Worm (Caenorhabditis elegans) whole organism, L1 larva: ENCODE data around the gene his-48.

ENCODE experiments used
- C16A3.4 ChIP-seq: fragments of 150-350 bp; optimal IDR thresholded peaks from 2 replicates; lab custom pipeline; 2014; ENCODE audit warnings: missing biosample characterization, missing genetic modification characterization
- aly-2 ChIP-seq: fragments of 150-350 bp; optimal IDR thresholded peaks from 2 replicates; lab custom pipeline; 2014; ENCODE audit warnings: missing biosample characterization, missing genetic modification characterization
- blmp-1 ChIP-seq: fragments of 150-350 bp; optimal IDR thresholded peaks from 2 replicates; lab custom pipeline; 2014; ENCODE audit warnings: missing biosample characterization, missing genetic modification characterization
- ceh-63 ChIP-seq: fragments of 200-800 bp; sonication (Bioruptor generic); optimal IDR thresholded peaks from 2 replicates; lab custom pipeline; 2018; ENCODE audit warnings: mild to moderate bottlenecking, missing genetic modification characterization, missing compliant biosample characterization
- ceh-88 ChIP-seq: fragments of 200-800 bp; sonication (Bioruptor generic); IDR thresholded peaks from 2 replicates; pipeline ENCODE4 v1.3.6; 2022; ENCODE audit warnings: missing genetic modification characterization, missing compliant biosample characterization
- dsc-1 ChIP-seq: sonication (generic microtip); optimal IDR thresholded peaks from 2 replicates; lab custom pipeline; 2016; ENCODE audit warnings: mild to moderate bottlenecking, missing genetic modification characterization, missing compliant biosample characterization
- efl-1 ChIP-seq, 4 experiments: fragments of 150-350 bp; optimal IDR thresholded peaks in 3 of 4; peaks in 1 of 4; 1 replicate in 1 of 4; 2 replicates in 3 of 4; lab custom pipeline; 2014; ENCODE audit warnings: missing biosample characterization in 2 of 4, missing genetic modification characterization in 2 of 4, missing genetic modification reagents in 2 of 4
- egl-13 ChIP-seq: sonication (generic microtip); optimal IDR thresholded peaks from 2 replicates; lab custom pipeline; 2016; ENCODE audit warnings: missing genotype, missing genetic modification reagents, missing genetic modification characterization, missing compliant biosample characterization
- egl-27 ChIP-seq, 2 experiments: fragments of 150-350 bp in 1 of 2; sonication (generic microtip); optimal IDR thresholded peaks; 3 replicates each; lab custom pipeline; 2017 to 2018; ENCODE audit warnings: missing biosample characterization in 2 of 2, missing genetic modification characterization in 2 of 2, missing genetic modification reagents in 2 of 2
- elt-2 ChIP-seq: sonication (generic microtip); optimal IDR thresholded peaks from 2 replicates; lab custom pipeline; 2016; ENCODE audit warnings: missing genetic modification characterization, mild to moderate bottlenecking, inconsistent platforms, missing compliant biosample characterization, missing genetic modification reagents
- elt-3 ChIP-seq, 6 experiments: fragments of 150-350 bp in 1 of 6; sonication (generic microtip); optimal IDR thresholded peaks; 2 replicates each; lab custom pipeline; 2017 to 2018; ENCODE audit warnings: missing biosample characterization in 6 of 6, missing genetic modification characterization in 6 of 6, inconsistent platforms in 1 of 6
- fkh-8 ChIP-seq: sonication (generic microtip); optimal IDR thresholded peaks from 2 replicates; lab custom pipeline; 2016; ENCODE audit warnings: mild to moderate bottlenecking, missing genetic modification characterization, missing compliant biosample characterization
- hlh-17 ChIP-seq: fragments of 200-800 bp; sonication (Bioruptor generic); optimal IDR thresholded peaks from 2 replicates; lab custom pipeline; 2018; ENCODE audit warnings: missing genetic modification characterization, mild to moderate bottlenecking, missing compliant biosample characterization, moderate library complexity, borderline replicate concordance
- hlh-4 ChIP-seq: sonication (generic microtip); optimal IDR thresholded peaks from 2 replicates; lab custom pipeline; 2016; ENCODE audit warnings: mild to moderate bottlenecking, missing genetic modification characterization, missing compliant biosample characterization
- hpl-2 ChIP-seq: fragments of 150-350 bp; optimal IDR thresholded peaks from 2 replicates; lab custom pipeline; 2014; ENCODE audit warnings: missing biosample characterization, missing genetic modification reagents, missing genetic modification characterization
- lin-14 ChIP-seq: fragments of 200-800 bp; sonication (Bioruptor generic); optimal IDR thresholded peaks from 2 replicates; lab custom pipeline; 2018; ENCODE audit warnings: mild to moderate bottlenecking, missing genetic modification characterization, moderate library complexity, missing compliant biosample characterization
- lin-15B ChIP-seq: fragments of 150-350 bp; sonication (generic microtip); optimal IDR thresholded peaks from 3 replicates; lab custom pipeline; 2014; ENCODE audit warnings: missing biosample characterization, missing genetic modification characterization
- lsy-2 ChIP-seq, 2 experiments: fragments of 150-350 bp; optimal IDR thresholded peaks; 2 replicates each; lab custom pipeline; 2014; ENCODE audit warnings: missing biosample characterization in 2 of 2, missing genetic modification characterization in 2 of 2
- mef-2 ChIP-seq: fragments of 150-350 bp; optimal IDR thresholded peaks from 2 replicates; lab custom pipeline; 2014; ENCODE audit warnings: missing biosample characterization, missing genetic modification characterization
- mep-1 ChIP-seq: fragments of 150-350 bp; optimal IDR thresholded peaks from 2 replicates; lab custom pipeline; 2014; ENCODE audit warnings: missing biosample characterization, missing genetic modification characterization
- nhr-19 ChIP-seq: fragments of 200-800 bp; sonication (Bioruptor generic); conservative IDR thresholded peaks from 2 replicates; pipeline ENCODE4 v1.3.6; 2022; ENCODE audit warnings: missing genetic modification characterization, missing compliant biosample characterization
- nhr-20 ChIP-seq: sonication (generic microtip); optimal IDR thresholded peaks from 2 replicates; lab custom pipeline; 2016; ENCODE audit warnings: mild to moderate bottlenecking, missing genetic modification characterization, missing compliant biosample characterization
- nhr-47 ChIP-seq: sonication (generic microtip); optimal IDR thresholded peaks from 2 replicates; lab custom pipeline; 2016; ENCODE audit warnings: mild to moderate bottlenecking, missing genetic modification characterization, moderate library complexity, missing compliant biosample characterization
- nhr-76 ChIP-seq: sonication (generic microtip); optimal IDR thresholded peaks from 2 replicates; lab custom pipeline; 2017; ENCODE audit warnings: missing biosample characterization, missing genetic modification characterization
- nhr-77 ChIP-seq: fragments of 150-350 bp; optimal IDR thresholded peaks from 2 replicates; lab custom pipeline; 2014; ENCODE audit warnings: missing biosample characterization, missing genetic modification characterization
- nhr-84 ChIP-seq: sonication (generic microtip); optimal IDR thresholded peaks from 2 replicates; lab custom pipeline; 2017; ENCODE audit warnings: missing biosample characterization, missing genetic modification characterization
- nhr-85 ChIP-seq: sonication (generic microtip); peaks from one replicate; lab custom pipeline; 2016; ENCODE audit warnings: missing genetic modification characterization, inconsistent platforms, missing compliant biosample characterization
- nhr-90 ChIP-seq: sonication (generic microtip); optimal IDR thresholded peaks from 2 replicates; lab custom pipeline; 2016; ENCODE audit warnings: mild to moderate bottlenecking, missing genetic modification characterization, missing compliant biosample characterization; ENCODE audit not compliant: poor library complexity
- pag-3 ChIP-seq: sonication (generic microtip); optimal IDR thresholded peaks from 2 replicates; lab custom pipeline; 2017; ENCODE audit warnings: missing genetic modification characterization, mild to moderate bottlenecking, missing compliant biosample characterization, antibody characterized with exemption, borderline replicate concordance; ENCODE audit not compliant: insufficient read depth
- pax-3 ChIP-seq: fragments of 200-800 bp; sonication (Bioruptor generic); optimal IDR thresholded peaks from 2 replicates; lab custom pipeline; 2018; ENCODE audit warnings: mild to moderate bottlenecking, missing genetic modification characterization, moderate library complexity, missing compliant biosample characterization
- rnt-1 ChIP-seq: sonication (generic microtip); optimal IDR thresholded peaks from 2 replicates; lab custom pipeline; 2016; ENCODE audit warnings: mild to moderate bottlenecking, missing genetic modification characterization, moderate library complexity, missing compliant biosample characterization
- skn-1 ChIP-seq: fragments of 150-350 bp; optimal IDR thresholded peaks from 2 replicates; lab custom pipeline; 2014; ENCODE audit warnings: missing biosample characterization, missing genetic modification characterization
- snu-23 ChIP-seq: sonication (generic microtip); optimal IDR thresholded peaks from 2 replicates; lab custom pipeline; 2016; ENCODE audit warnings: missing genetic modification characterization, missing compliant biosample characterization
- sox-4 ChIP-seq: sonication (generic microtip); optimal IDR thresholded peaks from 2 replicates; lab custom pipeline; 2016; ENCODE audit warnings: missing genetic modification characterization, missing compliant biosample characterization
- tbx-2 ChIP-seq: sonication (generic microtip); optimal IDR thresholded peaks from 2 replicates; lab custom pipeline; 2016; ENCODE audit warnings: missing genetic modification characterization, missing compliant biosample characterization
- unc-130 ChIP-seq: fragments of 150-350 bp; optimal IDR thresholded peaks from 2 replicates; lab custom pipeline; 2017; ENCODE audit warnings: missing biosample characterization, missing genetic modification characterization, inconsistent platforms
- unc-62 ChIP-seq: fragments of 150-350 bp; optimal IDR thresholded peaks from 2 replicates; lab custom pipeline; 2014; ENCODE audit warnings: missing biosample characterization, missing genetic modification reagents, missing genetic modification characterization
- unc-86 ChIP-seq: sonication (generic microtip); optimal IDR thresholded peaks from 2 replicates; lab custom pipeline; 2016; ENCODE audit warnings: missing genetic modification characterization, missing compliant biosample characterization
- ztf-11 ChIP-seq, 2 experiments: sonication (generic microtip); optimal IDR thresholded peaks; 2 replicates each; lab custom pipeline; 2016 to 2017; ENCODE audit warnings: missing genetic modification characterization in 2 of 2, missing biosample characterization in 1 of 2, missing compliant biosample characterization in 1 of 2

his-48 gene

ce11 chrIV:11314885-11315284 lies 9.7 kb upstream of the his-48 start, which contains the start of the genes B0035.3, B0035.22 and pfd-4 (continued):
- TF ChIP-seq lin-15B (tag; lab: Kevin White, UChicago): peak; percentile 77
- TF ChIP-seq nhr-90 (tag; lab: Kevin White, UChicago): peak; percentile 86
- peak; percentile 70 to 79 for TF ChIP-seq lsy-2 (tag; optimal IDR thresholded peaks at IDR 0.05; lab: Kevin White, UChicago)
- peak; percentile 76 for TF ChIP-seq snu-23
- TF ChIP-seq fkh-8 (tag; lab: Kevin White, UChicago): peak; percentile 39
- TF ChIP-seq sox-4: peak; percentile 67
- TF ChIP-seq unc-86 (tag; lab: Kevin White, UChicago): peak; percentile 49
- TF ChIP-seq nhr-20 (tag; lab: Kevin White, UChicago): peak; percentile 70
- TF ChIP-seq C16A3.4 (tag; lab: Kevin White, UChicago): peak; percentile 33
- peak; percentile 82 for TF ChIP-seq nhr-47
- TF ChIP-seq tbx-2 (tag; lab: Kevin White, UChicago): peak; percentile 82
- no peak for TF ChIP-seq elt-2 (tag; lab: Kevin White, UChicago)
- peak; percentile 39 for TF ChIP-seq blmp-1 (tag; lab: Kevin White, UChicago)
- TF ChIP-seq hlh-17 (GFP tag; lab: Kevin White, UChicago): no peak
- peak; percentile 33 for TF ChIP-seq aly-2 (tag; lab: Kevin White, UChicago)
- no peak for TF ChIP-seq pag-3
- TF ChIP-seq ztf-11 (tag; optimal IDR thresholded peaks at IDR 0.05; lab: Kevin White, UChicago): peak in 1 of 2 experiments; percentile 83
- TF ChIP-seq unc-130 (tag; lab: Kevin White, UChicago): peak; percentile 45
- no peak for TF ChIP-seq unc-62 (GFP tag; lab: Kevin White, UChicago)
- TF ChIP-seq dsc-1 (tag; lab: Kevin White, UChicago): peak; percentile 80

- no peak for TF ChIP-seq unc-86 (tag; lab: Kevin White, UChicago)
- no peak for TF ChIP-seq fkh-8 (tag; lab: Kevin White, UChicago)
- peak in 1 of 2 experiments; percentile 26 for TF ChIP-seq ztf-11 (tag; optimal IDR thresholded peaks at IDR 0.05; lab: Kevin White, UChicago)
- no peak for TF ChIP-seq nhr-77 (tag; lab: Kevin White, UChicago)
- TF ChIP-seq nhr-85 (tag; lab: Kevin White, UChicago): peak; percentile 80
- no peak for TF ChIP-seq mef-2 (tag; lab: Kevin White, UChicago)
- TF ChIP-seq efl-1 (optimal IDR thresholded peaks at IDR 0.05; lab: Kevin White, UChicago): no peak
- TF ChIP-seq efl-1 (GFP tag; optimal IDR thresholded peaks at IDR 0.05 in 1 of 2; lab: Kevin White, UChicago): peak in 1 of 2 experiments; percentile 90
Measured at ce11 chrIV:11315688-11316087, 8.9 kb upstream of the his-48 start.

ce11 chrIV:11316106-11316505 lies 8.4 kb upstream of the his-48 start:
- TF ChIP-seq hlh-4 (tag; lab: Kevin White, UChicago): no peak
- no peak for TF ChIP-seq pax-3 (tag; lab: Kevin White, UChicago)
- no peak for TF ChIP-seq egl-27 (tag; optimal IDR thresholded peaks at IDR 0.05; lab: Kevin White, UChicago)
- no peak for TF ChIP-seq hpl-2 (GFP tag; lab: Kevin White, UChicago)
- TF ChIP-seq skn-1 (tag; lab: Kevin White, UChicago): peak; percentile 78
- peak; percentile 31 for TF ChIP-seq nhr-85 (tag; lab: Kevin White, UChicago)
- no peak for TF ChIP-seq elt-3 (tag; optimal IDR thresholded peaks at IDR 0.05; lab: Kevin White, UChicago)
- TF ChIP-seq mep-1 (tag; lab: Kevin White, UChicago): no peak
- TF ChIP-seq ceh-88: no peak
- TF ChIP-seq nhr-19 (GFP tag; lab: Robert Waterston, UW): no peak
- no peak for TF ChIP-seq nhr-84 (tag; lab: Kevin White, UChicago)
- TF ChIP-seq sox-4: no peak
- peak; percentile 51 for TF ChIP-seq lin-14 (GFP tag; lab: Kevin White, UChicago)

ce11 chrIV:11316640-11317039 lies 7.9 kb upstream of the his-48 start:
- TF ChIP-seq nhr-85 (tag; lab: Kevin White, UChicago) (peak; percentile 53), pax-3 (tag; lab: Kevin White, UChicago) (no peak), nhr-76 (no peak), egl-13 (no peak), ceh-63 (GFP tag; lab: Kevin White, UChicago) (no peak), skn-1 (tag; lab: Kevin White, UChicago) (peak; percentile 31), rnt-1 (no peak)
- TF ChIP-seq, all 84 proteins: peak for 2
